Worm (Caenorhabditis elegans) whole organism, early embryonic: ENCODE measurements around the gene Y73C8C.3.

Experiments used
- F13C5.2 ChIP-seq: sonication (generic microtip); optimal IDR thresholded peaks from 2 replicates; lab custom pipeline; 2017; ENCODE audit warnings: mild to moderate bottlenecking, missing genetic modification characterization, inconsistent platforms, missing compliant biosample characterization
- aly-1 ChIP-seq: sonication (generic microtip); optimal IDR thresholded peaks from 2 replicates; lab custom pipeline; 2016; ENCODE audit warnings: missing genetic modification characterization, missing compliant biosample characterization
- ama-1 ChIP-seq: fragments of 150-350 bp; optimal IDR thresholded peaks from 2 replicates; lab custom pipeline; 2014
- flt-1 ChIP-seq: fragments of 200-800 bp; sonication (Bioruptor generic); IDR thresholded peaks from 2 replicates; pipeline ENCODE4 v1.3.6; 2022; ENCODE audit warnings: missing genetic modification characterization, missing compliant biosample characterization
- hmbx-1 ChIP-seq: sonication (generic microtip); optimal IDR thresholded peaks from 2 replicates; lab custom pipeline; 2016; ENCODE audit warnings: mild to moderate bottlenecking, missing genetic modification characterization, missing compliant biosample characterization
- hnd-1 ChIP-seq: sonication (generic microtip); optimal IDR thresholded peaks from 2 replicates; lab custom pipeline; 2016; ENCODE audit warnings: missing genetic modification characterization, missing compliant biosample characterization
- pes-1 ChIP-seq: fragments of 200-800 bp; sonication (Bioruptor generic); IDR thresholded peaks from 2 replicates; pipeline ENCODE4 v1.3.6; 2022; ENCODE audit warnings: missing genetic modification reagents, missing genetic modification characterization, missing compliant biosample characterization
- scrt-1 ChIP-seq: fragments of 200-800 bp; sonication (Bioruptor generic); IDR thresholded peaks from 2 replicates; pipeline ENCODE4 v1.3.6; 2022; ENCODE audit warnings: missing genetic modification characterization, missing compliant biosample characterization
- sea-1 ChIP-seq: fragments of 200-800 bp; sonication (Bioruptor generic); conservative IDR thresholded peaks from 2 replicates; pipeline ENCODE4 v1.3.6; 2022; ENCODE audit warnings: missing genetic modification characterization, missing compliant biosample characterization
- tbx-11 ChIP-seq: fragments of 200-800 bp; sonication (Bioruptor generic); IDR thresholded peaks from 2 replicates; pipeline ENCODE4 v1.3.6; 2022; ENCODE audit warnings: missing genetic modification characterization, missing compliant biosample characterization
- tbx-37 ChIP-seq: fragments of 200-800 bp; sonication (Bioruptor generic); conservative IDR thresholded peaks from 2 replicates; pipeline ENCODE4 v1.3.6; 2022; ENCODE audit warnings: missing genetic modification reagents, missing genetic modification characterization, missing compliant biosample characterization

DNA sequence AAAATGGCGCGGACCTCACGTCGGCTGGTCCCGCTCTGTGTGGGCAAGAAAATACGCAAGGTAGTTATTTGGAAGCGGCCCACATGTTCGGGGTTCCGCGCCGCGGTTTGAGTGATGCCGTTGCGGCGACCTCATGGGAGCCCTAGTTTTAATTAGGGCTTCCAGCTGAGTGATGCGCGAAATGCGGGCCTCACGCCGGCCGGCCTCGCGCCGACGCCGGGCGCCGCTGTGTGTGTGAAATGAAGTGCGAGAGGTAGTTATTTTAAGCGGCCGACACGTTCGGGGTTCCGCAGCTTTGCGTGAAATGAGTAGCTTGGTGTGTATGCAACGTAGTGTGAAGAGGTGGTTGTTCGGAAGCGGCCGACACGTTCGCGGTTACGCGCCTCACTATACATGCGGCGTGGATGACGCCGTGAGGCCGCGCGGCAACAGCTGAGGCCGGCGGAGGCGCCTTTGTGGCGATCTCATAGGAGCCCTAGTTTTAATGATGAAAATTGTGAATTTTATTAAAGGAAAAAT lies 34.9 kb downstream of the Y73C8C.3 start:
- TF ChIP-seq tbx-37 (GFP tag; lab: Robert Waterston, UW) (no peak), scrt-1 (GFP tag; lab: Robert Waterston, UW) (no peak), pes-1 (GFP tag; lab: Robert Waterston, UW) (no peak), tbx-11 (no peak), F13C5.2 (tag; lab: Kevin White, UChicago) (no peak), ama-1 (no peak), flt-1 (GFP tag; lab: Robert Waterston, UW) (no peak), hmbx-1 (tag; lab: Kevin White, UChicago) (no peak), aly-1 (no peak), sea-1 (GFP tag; lab: Robert Waterston, UW) (no peak), hnd-1 (tag; lab: Kevin White, UChicago) (no peak)
